Fruit fly (Drosophila melanogaster): Measurements from ENCODE around the gene Cisd2.
A peak's percentile ranks its signal among the peaks of the same experiment; 100 is the strongest.

Cisd2 gene

dm6 chr3R:29244727-29245126 lies 21.5 kb upstream of the Cisd2 start, which contains the start of gene CG31445:
Gene CG31445, minus strand, starts transcription at chr3R:29244827.
- TF ChIP-seq CG34367 (tag; optimal IDR thresholded peaks at IDR 0.05), result no peak
- TF ChIP-seq Ets98B (GFP tag; IDR thresholded peaks at IDR 0.05), result no peak
- TF ChIP-seq Pif1A (GFP tag; optimal IDR thresholded peaks at IDR 0.05), result no peak

dm6 chr3R:29238623-29239022 lies 15.4 kb upstream of the Cisd2 start, which contains the start of gene CG11951:
Gene CG11951, minus strand, starts transcription at chr3R:29238723.
- TF ChIP-seq CG10348 (GFP tag; IDR thresholded peaks at IDR 0.05), result no peak
- no peak for TF ChIP-seq rn (GFP tag; IDR thresholded peaks at IDR 0.05)
- TF ChIP-seq D1 (tag; optimal IDR thresholded peaks at IDR 0.05), result no peak

DNA sequence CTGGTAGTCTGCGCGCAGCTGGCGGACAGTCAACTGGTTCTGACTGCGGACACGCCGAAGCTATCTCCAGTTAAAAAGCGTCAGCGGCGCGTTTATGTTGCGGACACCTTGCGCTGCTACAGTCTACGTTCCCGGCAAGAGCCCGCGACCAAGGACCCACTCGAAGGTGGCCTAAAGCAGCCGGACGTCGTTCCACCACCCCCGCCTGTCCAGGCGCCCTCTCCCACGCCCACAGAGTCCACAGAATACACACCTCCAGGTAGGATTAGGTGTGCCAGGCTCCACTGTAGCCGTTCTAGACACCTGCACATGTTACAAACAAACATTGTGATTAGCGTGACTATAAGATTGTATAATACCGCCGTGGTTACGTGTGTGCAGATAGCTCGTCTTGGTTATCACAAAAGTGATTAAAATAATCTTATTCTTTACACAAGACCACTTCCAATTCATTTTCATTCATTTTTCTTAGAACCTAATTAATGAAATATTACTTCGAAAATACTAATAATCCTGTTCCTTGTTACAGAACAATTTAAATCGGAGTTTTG lies 7.4 kb upstream of the Cisd2 start:
- no peak for TF ChIP-seq CG10348 (GFP tag; IDR thresholded peaks at IDR 0.05)
- TF ChIP-seq CG8159 (tag; optimal IDR thresholded peaks at IDR 0.05), result no peak
- TF ChIP-seq gl (tag; optimal IDR thresholded peaks at IDR 0.05), result no peak
- TF ChIP-seq rn (GFP tag; IDR thresholded peaks at IDR 0.05), result no peak
- TF ChIP-seq CG32121 (GFP tag; IDR thresholded peaks at IDR 0.05), result no peak
- TF ChIP-seq CG12605 (GFP tag; IDR thresholded peaks at IDR 0.05), result no peak

DNA sequence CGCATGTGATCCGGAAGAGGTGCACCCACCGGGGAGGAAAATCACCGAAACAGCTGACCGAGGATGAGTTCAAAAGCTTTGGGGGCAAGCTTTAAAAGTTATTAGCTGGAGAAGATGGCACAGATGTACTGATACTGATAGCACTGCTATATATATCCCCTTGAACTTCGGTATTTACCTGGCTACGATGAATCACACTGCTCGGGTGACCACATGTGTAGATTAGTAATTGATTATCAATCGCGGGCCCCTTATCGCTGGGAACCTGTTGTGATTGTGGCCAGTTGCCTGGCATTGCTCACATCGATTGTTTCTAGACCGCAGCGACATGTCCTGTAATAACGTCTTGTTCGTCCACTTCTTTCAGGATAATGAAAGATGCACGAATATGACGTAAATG lies 6.7 kb upstream of the Cisd2 start:
- TF ChIP-seq Snoo (tag; optimal IDR thresholded peaks at IDR 0.05), result no peak
- TF ChIP-seq CG10348 (GFP tag; IDR thresholded peaks at IDR 0.05), result no peak
- TF ChIP-seq CG15710 (tag; optimal IDR thresholded peaks at IDR 0.05), result no peak
- TF ChIP-seq Pif1A (GFP tag; optimal IDR thresholded peaks at IDR 0.05), result no peak
- no peak for TF ChIP-seq CG8159 (tag; optimal IDR thresholded peaks at IDR 0.05)
- no peak for TF ChIP-seq CG4496 (GFP tag; IDR thresholded peaks at IDR 0.05)
- no peak for TF ChIP-seq CG17806 (tag; optimal IDR thresholded peaks at IDR 0.05)

DNA sequence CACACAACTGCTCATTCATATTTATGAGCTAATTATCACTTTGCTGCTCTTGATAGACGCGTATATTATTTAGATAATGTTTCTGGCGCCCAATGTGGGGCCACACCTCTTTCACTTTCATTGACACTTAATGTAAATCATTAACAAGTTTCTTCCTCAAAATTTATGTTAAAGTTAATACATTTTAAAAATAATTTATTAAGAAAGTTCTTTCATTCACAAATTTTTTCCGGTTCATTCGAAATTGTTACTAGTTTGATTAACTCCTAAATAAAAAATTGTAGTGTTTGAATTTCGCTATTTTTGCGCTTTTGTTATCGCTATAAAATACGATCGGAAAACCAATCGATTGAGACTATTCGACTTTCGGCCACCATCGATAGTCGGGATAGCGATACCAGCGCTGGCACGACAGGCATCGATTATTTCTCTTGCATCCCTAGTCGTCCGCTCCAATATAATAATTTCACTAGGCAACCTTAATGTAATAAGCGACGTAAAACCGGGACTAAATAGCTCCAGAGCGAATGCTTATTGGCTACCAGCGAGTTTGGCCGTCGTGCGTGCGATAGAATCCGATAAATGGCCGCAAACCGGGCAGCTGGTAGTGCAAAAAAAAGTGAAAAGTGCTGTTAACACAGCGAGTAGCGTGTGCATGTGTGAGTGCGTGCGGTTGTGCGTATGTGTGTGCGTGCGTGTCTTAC lies 5.7 kb upstream of the Cisd2 start, which contains the start of gene Usp1:
Usp1 (plus strand) TSS at position 417 of the 704 bp plus-strand sequence.
- TF ChIP-seq gl (tag; optimal IDR thresholded peaks at IDR 0.05) (no peak), CG32121 (GFP tag; IDR thresholded peaks at IDR 0.05) (no peak), CG8159 (tag; optimal IDR thresholded peaks at IDR 0.05) (no peak), EcR (GFP tag; optimal IDR thresholded peaks at IDR 0.05) (peak; percentile 44), CG15710 (tag; optimal IDR thresholded peaks at IDR 0.05) (no peak), CG4496 (GFP tag; IDR thresholded peaks at IDR 0.05) (no peak), CG14655 (GFP tag; optimal IDR thresholded peaks at IDR 0.05) (no peak)

dm6 chr3R:29227675-29228211 lies 4.5 kb upstream of the Cisd2 start, which contains the start of gene CG14507:
Gene CG14507, minus strand, starts transcription at chr3R:29227725.
- TF ChIP-seq Pif1A (GFP tag; optimal IDR thresholded peaks at IDR 0.05) (no peak), D1 (tag; optimal IDR thresholded peaks at IDR 0.05) (no peak), CG4496 (GFP tag; IDR thresholded peaks at IDR 0.05) (0 out of 3 replicates have a peak, but pooled peaks have one; percentile 11), fd96Ca (GFP tag; IDR thresholded peaks at IDR 0.05) (no peak)

DNA sequence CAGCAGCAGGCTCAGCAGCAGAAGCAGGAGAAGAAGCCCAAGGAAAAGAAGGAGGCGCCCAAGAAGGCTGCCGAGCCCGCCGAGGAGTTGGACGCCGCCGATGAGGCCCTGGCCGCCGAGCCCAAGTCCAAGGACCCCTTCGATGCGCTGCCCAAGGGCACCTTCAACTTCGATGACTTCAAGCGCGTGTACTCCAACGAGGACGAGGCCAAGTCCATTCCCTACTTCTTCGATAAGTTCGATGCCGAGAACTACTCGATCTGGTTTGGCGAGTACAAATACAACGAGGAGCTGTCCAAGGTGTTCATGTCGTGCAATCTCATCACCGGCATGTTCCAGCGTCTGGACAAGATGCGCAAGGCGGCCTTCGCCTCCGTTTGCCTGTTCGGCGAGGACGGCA lies 2.1 kb downstream of the Cisd2 start:
- TF ChIP-seq CG9948 (tag; optimal IDR thresholded peaks at IDR 0.05) (no peak), CG10348 (GFP tag; IDR thresholded peaks at IDR 0.05) (no peak), EcR (GFP tag; optimal IDR thresholded peaks at IDR 0.05) (no peak), CG17806 (tag; optimal IDR thresholded peaks at IDR 0.05) (no peak), CG8159 (tag; optimal IDR thresholded peaks at IDR 0.05) (no peak), Pif1A (GFP tag; optimal IDR thresholded peaks at IDR 0.05) (no peak)

DNA sequence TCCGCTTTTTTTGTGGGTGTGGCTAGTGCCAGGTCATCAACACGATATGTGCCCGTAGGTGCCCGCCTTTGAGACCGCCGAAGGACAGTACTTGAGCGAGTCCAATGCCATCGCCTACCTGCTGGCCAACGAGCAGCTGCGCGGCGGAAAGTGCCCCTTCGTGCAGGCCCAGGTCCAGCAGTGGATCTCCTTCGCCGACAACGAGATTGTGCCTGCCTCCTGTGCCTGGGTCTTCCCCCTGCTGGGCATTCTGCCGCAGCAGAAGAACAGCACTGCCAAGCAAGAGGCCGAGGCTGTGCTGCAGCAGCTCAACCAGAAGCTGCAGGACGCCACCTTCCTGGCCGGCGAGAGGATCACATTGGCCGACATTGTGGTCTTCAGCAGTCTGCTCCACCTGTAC lies 2.6 kb downstream of the Cisd2 start:
- TF ChIP-seq CG15710 (tag; optimal IDR thresholded peaks at IDR 0.05), result no peak
- TF ChIP-seq CG13204 (GFP tag; optimal IDR thresholded peaks at IDR 0.05), result no peak
- no peak for TF ChIP-seq CG4496 (GFP tag; IDR thresholded peaks at IDR 0.05)
- TF ChIP-seq Snoo (tag; optimal IDR thresholded peaks at IDR 0.05), result no peak
- TF ChIP-seq EcR (GFP tag; optimal IDR thresholded peaks at IDR 0.05), result no peak
- TF ChIP-seq CG32121 (GFP tag; IDR thresholded peaks at IDR 0.05), result no peak
- TF ChIP-seq CG8159 (tag; optimal IDR thresholded peaks at IDR 0.05), result no peak
- TF ChIP-seq CG17806 (tag; optimal IDR thresholded peaks at IDR 0.05), result no peak
- TF ChIP-seq CG8301 (tag; optimal IDR thresholded peaks at IDR 0.05), result no peak
- no peak for TF ChIP-seq D1 (tag; optimal IDR thresholded peaks at IDR 0.05)
- no peak for TF ChIP-seq Pif1A (GFP tag; optimal IDR thresholded peaks at IDR 0.05)

Measured in whole organism, pupa.